Fruit fly (Drosophila melanogaster): ENCODE data around the gene CG3078.
A peak's percentile ranks its signal among the peaks of the same experiment; 100 is the strongest.

The CG3078 gene

DNA sequence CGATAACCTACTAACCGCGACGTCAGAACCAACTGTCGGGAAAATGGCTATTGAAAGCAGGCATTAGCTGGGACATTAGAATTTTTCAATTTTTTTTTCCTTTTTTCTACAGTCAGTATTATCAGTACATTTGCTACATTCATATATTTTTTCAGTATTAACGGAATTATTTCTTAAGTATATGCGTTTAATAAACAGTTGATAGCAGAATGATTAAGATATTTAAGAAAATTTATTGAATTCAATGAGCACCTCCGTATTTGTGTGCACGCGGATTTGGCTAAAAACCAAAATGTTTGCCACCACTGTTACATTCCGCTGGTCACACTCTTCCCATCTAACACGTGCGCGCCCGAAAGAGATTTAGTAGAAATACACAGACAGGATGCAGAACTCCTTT lies 2.8 kb upstream of the CG3078 start, which contains the start of the genes temp and CG3071 (continued):
- TF ChIP-seq CG6808 (GFP tag; optimal IDR thresholded peaks at IDR 0.05) (peak; percentile 38), OdsH (GFP tag; optimal IDR thresholded peaks at IDR 0.05) (peak; percentile 62), Ets96B (tag; optimal IDR thresholded peaks at IDR 0.05) (peak; percentile 47), CG6854 (GFP tag; optimal IDR thresholded peaks at IDR 0.05) (no peak), Sox102F (GFP tag; optimal IDR thresholded peaks at IDR 0.05) (no peak), Smox (GFP tag; optimal IDR thresholded peaks at IDR 0.05) (no peak), eg (GFP tag; IDR thresholded peaks at IDR 0.05) (no peak), Blimp-1 (GFP tag; optimal IDR thresholded peaks at IDR 0.05) (no peak), CG6163 (GFP tag; IDR thresholded peaks at IDR 0.05) (no peak), CG10631 (GFP tag; optimal IDR thresholded peaks at IDR 0.05) (peak; percentile 65), Hr4 (GFP tag; optimal IDR thresholded peaks at IDR 0.05) (peak; percentile 62), Sox14 (GFP tag; optimal IDR thresholded peaks at IDR 0.05) (peak; percentile 72), CG9139 (GFP tag; optimal IDR thresholded peaks at IDR 0.05) (no peak), dac (GFP tag; optimal IDR thresholded peaks at IDR 0.05) (peak; percentile 37), topi (GFP tag; optimal IDR thresholded peaks at IDR 0.05) (peak; percentile 57), pdm3 (GFP tag; optimal IDR thresholded peaks at IDR 0.05) (peak; percentile 65), spab (GFP tag; optimal IDR thresholded peaks at IDR 0.05) (no peak), net (GFP tag; optimal IDR thresholded peaks at IDR 0.05) (peak; percentile 3), CG3919 (GFP tag; optimal IDR thresholded peaks at IDR 0.05) (peak; percentile 38), CG32006 (GFP tag; optimal IDR thresholded peaks at IDR 0.05) (peak; percentile 62), CG3032 (tag; optimal IDR thresholded peaks at IDR 0.05) (peak; percentile 62)

dm6 chrX:2258602-2259233 lies 945 bp downstream of the CG3078 start:
- no peak for TF ChIP-seq CG1621 (tag; optimal IDR thresholded peaks at IDR 0.05)
- peak; percentile 43 for TF ChIP-seq CG32006 (GFP tag; optimal IDR thresholded peaks at IDR 0.05)
- no peak for TF ChIP-seq esn (GFP tag; optimal IDR thresholded peaks at IDR 0.05)
- TF ChIP-seq fd85E (GFP tag; optimal IDR thresholded peaks at IDR 0.05), result no peak
- TF ChIP-seq fkh (GFP tag; optimal IDR thresholded peaks at IDR 0.05), result no peak
- TF ChIP-seq vri (GFP tag; optimal IDR thresholded peaks at IDR 0.05), result no peak
- TF ChIP-seq Sox14 (GFP tag; optimal IDR thresholded peaks at IDR 0.05), result no peak
- peak; percentile 11 for TF ChIP-seq CG9139 (GFP tag; optimal IDR thresholded peaks at IDR 0.05)
- peak; percentile 9 for TF ChIP-seq fd59A (GFP tag; optimal IDR thresholded peaks at IDR 0.05)
- TF ChIP-seq ss (GFP tag; optimal IDR thresholded peaks at IDR 0.05), result peak in 1 of 2 experiments; percentile 39
- TF ChIP-seq CG6792 (GFP tag; optimal IDR thresholded peaks at IDR 0.05), result no peak
- no peak for TF ChIP-seq Sox102F (GFP tag; optimal IDR thresholded peaks at IDR 0.05)
- peak; percentile 61 for TF ChIP-seq Eip78C (GFP tag)
- TF ChIP-seq Smox (GFP tag; optimal IDR thresholded peaks at IDR 0.05), result no peak
- TF ChIP-seq Ets21C (GFP tag; optimal IDR thresholded peaks at IDR 0.05), result no peak
- peak; percentile 50; the same call in 1 of the 2 replicates for TF ChIP-seq CG15336 (GFP tag; IDR thresholded peaks at IDR 0.05)
- no peak for TF ChIP-seq CG6854 (GFP tag; optimal IDR thresholded peaks at IDR 0.05)
- peak; percentile 18 for TF ChIP-seq CG10669 (GFP tag; optimal IDR thresholded peaks at IDR 0.05)
- no peak for TF ChIP-seq Lpt (GFP tag; optimal IDR thresholded peaks at IDR 0.05)
- no peak for TF ChIP-seq Hr39 (GFP tag; optimal IDR thresholded peaks at IDR 0.05)
- no peak for TF ChIP-seq OdsH (GFP tag; optimal IDR thresholded peaks at IDR 0.05)
- TF ChIP-seq Met (GFP tag; optimal IDR thresholded peaks at IDR 0.05), result no peak
- no peak for TF ChIP-seq salr (GFP tag; optimal IDR thresholded peaks at IDR 0.05)
- no peak for TF ChIP-seq Gug (GFP tag; IDR thresholded peaks at IDR 0.05)
- TF ChIP-seq CG8319 (GFP tag; optimal IDR thresholded peaks at IDR 0.05), result no peak
- peak; percentile 20 for TF ChIP-seq CG6808 (GFP tag; optimal IDR thresholded peaks at IDR 0.05)
- TF ChIP-seq CG8119 (GFP tag; IDR thresholded peaks at IDR 0.05), result 0 out of 3 replicates have a peak, but pooled peaks have one; percentile 39
- TF ChIP-seq CG11762 (GFP tag; optimal IDR thresholded peaks at IDR 0.05; ENCODE audit: insufficient read depth), result no peak
- no peak for TF ChIP-seq acj6 (GFP tag; optimal IDR thresholded peaks at IDR 0.05)
- peak; percentile 30 for TF ChIP-seq achi (GFP tag; optimal IDR thresholded peaks at IDR 0.05)
- no peak for TF ChIP-seq CG34406 (GFP tag; optimal IDR thresholded peaks at IDR 0.05)
- peak; percentile 30 for TF ChIP-seq CG6276 (GFP tag; optimal IDR thresholded peaks at IDR 0.05)
- TF ChIP-seq dac (GFP tag; optimal IDR thresholded peaks at IDR 0.05), result peak; percentile 1
- TF ChIP-seq CG7368 (GFP tag; optimal IDR thresholded peaks at IDR 0.05), result peak; percentile 15
- TF ChIP-seq net (GFP tag; optimal IDR thresholded peaks at IDR 0.05), result no peak
- peak; percentile 9 for TF ChIP-seq CG3919 (GFP tag; optimal IDR thresholded peaks at IDR 0.05)
- TF ChIP-seq Hr38 (GFP tag; optimal IDR thresholded peaks at IDR 0.05), result no peak
- no peak for TF ChIP-seq Eip93F (GFP tag; optimal IDR thresholded peaks at IDR 0.05)
